Fruit fly (Drosophila melanogaster) whole organism, adult: ENCODE data around the gene Cpr62Ba.

Experiments
- CG11617 ChIP-seq: fragments of 200-800 bp; sonication (Bioruptor generic); optimal IDR thresholded peaks from 2 replicates; lab custom pipeline; 2017; ENCODE audit warnings: mild to moderate bottlenecking, missing biosample characterization, missing genetic modification reagents, missing genetic modification characterization
- CG12768 ChIP-seq: fragments of 200-800 bp; sonication (Bioruptor generic); optimal IDR thresholded peaks from 2 replicates; lab custom pipeline; 2017; ENCODE audit warnings: missing biosample characterization, missing genetic modification characterization, mild to moderate bottlenecking, moderate library complexity, missing genetic modification reagents
- CG14711 ChIP-seq: fragments of 200-800 bp; sonication (Bioruptor generic); optimal IDR thresholded peaks from 2 replicates; lab custom pipeline; 2018; ENCODE audit warnings: missing biosample characterization, mild to moderate bottlenecking, missing genetic modification characterization, moderate library complexity
- CG1620 ChIP-seq: fragments of 200-800 bp; sonication (Bioruptor generic); optimal IDR thresholded peaks from 2 replicates; lab custom pipeline; 2016; ENCODE audit warnings: missing biosample characterization, missing genetic modification characterization
- CG33017 ChIP-seq: fragments of 200-800 bp; sonication (Bioruptor generic); optimal IDR thresholded peaks from 2 replicates; lab custom pipeline; 2018; ENCODE audit warnings: missing biosample characterization, mild to moderate bottlenecking, missing genetic modification characterization, moderate library complexity
- CG5204 ChIP-seq: fragments of 200-800 bp; sonication (Bioruptor generic); optimal IDR thresholded peaks from 2 replicates; lab custom pipeline; 2016; ENCODE audit warnings: missing biosample characterization, missing genetic modification characterization
- CG7045 ChIP-seq: fragments of 200-800 bp; sonication (Bioruptor generic); optimal IDR thresholded peaks from 2 replicates; lab custom pipeline; 2017; ENCODE audit warnings: missing biosample characterization, mild to moderate bottlenecking, missing genetic modification characterization
- CG7101 ChIP-seq: fragments of 200-800 bp; sonication (Bioruptor generic); optimal IDR thresholded peaks from 2 replicates; lab custom pipeline; 2018; ENCODE audit warnings: missing biosample characterization, mild to moderate bottlenecking, missing genetic modification characterization, moderate library complexity
- Clk ChIP-seq: fragments of 200-800 bp; sonication (Bioruptor generic); optimal IDR thresholded peaks from 2 replicates; lab custom pipeline; 2017; ENCODE audit warnings: missing biosample characterization, missing genetic modification characterization
- Crg-1 ChIP-seq: fragments of 200-800 bp; sonication (Bioruptor generic); optimal IDR thresholded peaks from 2 replicates; lab custom pipeline; 2016; ENCODE audit warnings: missing biosample characterization, missing genetic modification characterization
- Hr96 ChIP-seq: fragments of 200-800 bp; sonication (Bioruptor generic); optimal IDR thresholded peaks from 2 replicates; lab custom pipeline; 2016; ENCODE audit warnings: missing biosample characterization, missing genetic modification characterization
- Mnt ChIP-seq: fragments of 200-800 bp; sonication (Bioruptor generic); optimal IDR thresholded peaks from 2 replicates; lab custom pipeline; 2016; ENCODE audit warnings: missing biosample characterization, mild to moderate bottlenecking, missing genetic modification characterization
- bab1 ChIP-seq: fragments of 200-800 bp; sonication (Bioruptor generic); optimal IDR thresholded peaks from 3 replicates; lab custom pipeline; 2019; ENCODE audit warnings: missing biosample characterization, mild to moderate bottlenecking, missing genetic modification characterization, moderate library complexity
- cic ChIP-seq: fragments of 200-800 bp; sonication (Bioruptor generic); optimal IDR thresholded peaks from 2 replicates; lab custom pipeline; 2017; ENCODE audit warnings: missing biosample characterization, mild to moderate bottlenecking, missing genetic modification characterization, moderate library complexity
- cnc ChIP-seq, 2 experiments: fragments of >200 bp; optimal IDR thresholded peaks; 2 replicates each; lab custom pipeline; 2017
- kay ChIP-seq: fragments of 200-800 bp; sonication (Bioruptor generic); peaks from one replicate; lab custom pipeline; 2016; ENCODE audit warnings: missing biosample characterization, missing genetic modification characterization, borderline replicate concordance
- ovo ChIP-seq: fragments of 200-800 bp; sonication (Bioruptor generic); optimal IDR thresholded peaks from 2 replicates; lab custom pipeline; 2016; ENCODE audit warnings: missing biosample characterization, missing genetic modification characterization
- pad ChIP-seq: fragments of 200-800 bp; sonication (Bioruptor generic); optimal IDR thresholded peaks from 3 replicates; lab custom pipeline; 2017; ENCODE audit warnings: missing biosample characterization, missing genetic modification characterization, mild to moderate bottlenecking, moderate library complexity, missing genetic modification reagents
- tj ChIP-seq: fragments of 200-800 bp; sonication (Bioruptor generic); optimal IDR thresholded peaks from 3 replicates; lab custom pipeline; 2017; ENCODE audit warnings: missing biosample characterization, mild to moderate bottlenecking, missing genetic modification characterization, moderate library complexity
- toe ChIP-seq: fragments of 200-800 bp; sonication (Bioruptor generic); optimal IDR thresholded peaks from 2 replicates; lab custom pipeline; 2016; ENCODE audit warnings: missing biosample characterization, missing genetic modification characterization

The Cpr62Ba gene

DNA sequence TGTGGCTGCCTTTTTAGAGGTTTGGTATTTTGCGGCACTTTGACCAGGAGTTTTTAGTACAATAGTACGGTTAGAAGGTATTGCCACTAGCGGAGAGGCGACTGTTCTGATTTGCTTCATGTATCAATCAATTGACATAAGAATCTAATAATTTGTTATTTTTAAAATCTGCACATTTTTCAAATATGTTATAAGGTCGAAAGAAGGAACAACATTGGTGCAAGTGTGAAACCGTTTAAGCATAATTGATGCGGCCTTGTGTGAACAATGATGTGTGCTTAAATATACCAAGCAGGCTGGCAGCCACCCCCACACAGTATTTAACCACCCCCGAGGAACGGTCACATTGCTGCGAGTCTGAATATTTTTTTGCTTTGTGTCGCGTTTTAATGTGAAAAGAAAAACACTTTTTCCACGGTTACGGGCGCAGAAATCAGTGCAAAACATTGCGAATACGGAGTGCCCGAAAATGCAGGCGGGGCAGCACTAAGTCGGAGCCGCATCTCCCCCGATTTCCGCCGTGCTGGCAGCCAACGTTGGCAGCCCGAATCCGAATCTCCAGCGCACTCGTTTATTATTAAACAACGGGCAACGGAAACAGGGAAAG is 33.6 kb upstream of the Cpr62Ba start, which contains the start of the genes HBS1 and CG12025:
Gene HBS1 (minus strand): TSS at position 120 of the 607 bp plus-strand sequence.
Gene CG12025 (plus strand): TSS at position 310 of the 607 bp plus-strand sequence.
- TF ChIP-seq kay (GFP tag; lab: Kevin White, UChicago) (no peak), cnc (optimal IDR thresholded peaks at IDR 0.05; lab: Kevin White, UChicago) (no peak), cic (no peak), CG7045 (GFP tag; lab: Kevin White, UChicago) (peak; percentile 13), Clk (GFP tag; lab: Kevin White, UChicago) (no peak), CG1620 (GFP tag; lab: Kevin White, UChicago) (peak; percentile 52), CG7101 (tag; lab: Kevin White, UChicago) (peak; percentile 36), Crg-1 (GFP tag; lab: Kevin White, UChicago) (no peak), ovo (GFP tag; lab: Kevin White, UChicago) (peak; percentile 19), pad (GFP tag; lab: Kevin White, UChicago) (peak; percentile 18), CG12768 (GFP tag; lab: Kevin White, UChicago) (no peak), bab1 (GFP tag; lab: Kevin White, UChicago) (peak; percentile 38), CG5204 (GFP tag; lab: Kevin White, UChicago) (no peak), tj (GFP tag; lab: Kevin White, UChicago) (peak; percentile 25), toe (GFP tag; lab: Kevin White, UChicago) (peak; percentile 80), CG14711 (tag; lab: Kevin White, UChicago) (peak; percentile 62), Hr96 (GFP tag; lab: Kevin White, UChicago) (peak; percentile 58), Mnt (peak; percentile 51), CG33017 (tag; lab: Kevin White, UChicago) (peak; percentile 8), CG11617 (no peak)

DNA sequence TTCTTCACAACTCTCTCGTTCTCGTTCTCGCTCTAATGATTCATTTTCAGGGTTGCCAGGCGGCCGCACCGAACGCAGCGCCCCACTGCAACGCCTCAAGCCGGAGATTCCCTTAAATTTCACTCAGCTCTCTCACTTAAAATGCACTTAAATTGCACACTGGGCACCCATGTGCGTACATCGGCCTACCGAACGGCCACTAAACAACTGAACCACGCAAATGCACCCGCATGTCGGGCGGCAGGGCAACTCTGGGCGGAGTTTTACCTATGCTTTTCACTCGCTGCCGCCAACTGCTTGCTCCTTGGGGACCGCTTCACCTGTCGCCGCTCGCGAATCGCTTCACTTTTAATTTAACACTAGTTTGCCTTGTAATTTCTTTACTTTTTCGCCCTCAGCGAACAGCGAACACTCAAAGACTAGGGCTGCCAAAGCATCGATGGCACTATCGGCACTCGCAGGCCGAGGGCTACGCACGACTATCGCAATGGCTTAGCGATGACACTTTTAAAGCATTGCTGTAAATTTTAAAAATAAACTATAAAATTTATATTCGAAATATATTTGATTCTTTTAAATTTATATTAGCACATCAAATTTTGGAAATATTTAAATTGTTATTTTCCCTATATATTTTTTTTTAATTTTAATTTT is 30.3 kb upstream of the Cpr62Ba start, which contains the start of gene Rap1:
Gene Rap1 (minus strand): TSS at position 446 of the 654 bp plus-strand sequence.
- TF ChIP-seq CG11617 (peak; percentile 50), CG5204 (GFP tag; lab: Kevin White, UChicago) (no peak), cic (no peak), CG7045 (GFP tag; lab: Kevin White, UChicago) (peak; percentile 56), kay (GFP tag; lab: Kevin White, UChicago) (peak; percentile 79), bab1 (GFP tag; lab: Kevin White, UChicago) (peak; percentile 72), toe (GFP tag; lab: Kevin White, UChicago) (peak; percentile 67), CG12768 (GFP tag; lab: Kevin White, UChicago) (no peak), Mnt (no peak), CG1620 (GFP tag; lab: Kevin White, UChicago) (peak; percentile 32), Hr96 (GFP tag; lab: Kevin White, UChicago) (peak; percentile 64), cnc (optimal IDR thresholded peaks at IDR 0.05; lab: Kevin White, UChicago) (no peak), CG14711 (tag; lab: Kevin White, UChicago) (peak; percentile 95), pad (GFP tag; lab: Kevin White, UChicago) (peak; percentile 45), Clk (GFP tag; lab: Kevin White, UChicago) (peak; percentile 41), Crg-1 (GFP tag; lab: Kevin White, UChicago) (no peak), CG7101 (tag; lab: Kevin White, UChicago) (peak; percentile 3), tj (GFP tag; lab: Kevin White, UChicago) (peak; percentile 29), ovo (GFP tag; lab: Kevin White, UChicago) (peak; percentile 9), CG33017 (tag; lab: Kevin White, UChicago) (no peak)

DNA sequence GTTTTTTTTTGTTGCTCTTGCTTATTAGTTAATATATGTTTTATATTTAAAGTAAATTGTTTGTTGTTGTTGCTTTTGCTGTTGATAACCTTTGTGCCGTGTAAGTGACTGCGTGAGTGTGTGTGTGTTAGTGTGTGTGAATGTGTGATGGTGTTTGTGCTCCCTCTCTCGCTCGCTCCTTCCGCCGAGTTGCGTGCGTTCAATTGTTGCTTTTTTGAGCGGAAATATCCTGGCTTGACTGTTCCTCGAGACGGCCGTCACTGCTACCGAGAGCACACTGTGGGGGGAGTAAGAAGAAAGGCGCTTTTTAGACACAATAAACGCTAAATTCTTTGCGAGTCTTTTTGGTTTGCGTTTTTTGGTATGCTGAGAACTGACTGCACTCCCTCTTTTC is 29.8 kb upstream of the Cpr62Ba start:
- no peak for TF ChIP-seq Crg-1 (GFP tag; lab: Kevin White, UChicago)
- TF ChIP-seq bab1 (GFP tag; lab: Kevin White, UChicago), result peak; percentile 37
- no peak for TF ChIP-seq Clk (GFP tag; lab: Kevin White, UChicago)
- TF ChIP-seq ovo (GFP tag; lab: Kevin White, UChicago), result no peak
- no peak for TF ChIP-seq CG7101 (tag; lab: Kevin White, UChicago)
- no peak for TF ChIP-seq CG5204 (GFP tag; lab: Kevin White, UChicago)
- TF ChIP-seq CG7045 (GFP tag; lab: Kevin White, UChicago), result no peak
- no peak for TF ChIP-seq toe (GFP tag; lab: Kevin White, UChicago)
- no peak for TF ChIP-seq Mnt
- TF ChIP-seq kay (GFP tag; lab: Kevin White, UChicago), result no peak
- peak; percentile 13 for TF ChIP-seq cic
- no peak for TF ChIP-seq CG14711 (tag; lab: Kevin White, UChicago)
- TF ChIP-seq CG33017 (tag; lab: Kevin White, UChicago), result no peak
- no peak for TF ChIP-seq pad (GFP tag; lab: Kevin White, UChicago)
- TF ChIP-seq CG12768 (GFP tag; lab: Kevin White, UChicago), result peak; percentile 22
- no peak for TF ChIP-seq tj (GFP tag; lab: Kevin White, UChicago)
- TF ChIP-seq CG1620 (GFP tag; lab: Kevin White, UChicago), result no peak
- TF ChIP-seq cnc (optimal IDR thresholded peaks at IDR 0.05; lab: Kevin White, UChicago), result no peak
- TF ChIP-seq Hr96 (GFP tag; lab: Kevin White, UChicago), result no peak
- no peak for TF ChIP-seq CG11617

DNA sequence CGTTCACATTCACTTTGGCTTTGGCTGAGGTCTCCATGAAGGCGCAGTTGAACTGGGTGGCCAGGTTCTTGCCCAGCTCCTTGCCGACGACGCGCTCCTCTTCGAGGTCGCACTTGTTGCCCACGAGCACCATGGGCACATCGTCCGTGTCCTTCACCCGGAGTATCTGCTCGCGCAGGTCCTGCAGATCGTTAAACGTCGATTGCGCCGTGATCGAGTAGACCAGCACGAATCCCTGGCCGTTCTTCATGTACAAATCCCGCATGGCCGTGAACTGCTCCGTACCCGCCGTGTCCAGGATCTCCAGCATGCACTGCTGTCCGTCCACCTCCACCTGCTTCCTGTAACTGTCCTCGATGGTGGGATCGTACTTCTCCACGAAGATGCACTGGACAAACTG is 29.2 kb upstream of the Cpr62Ba start:
- TF ChIP-seq CG7101 (tag; lab: Kevin White, UChicago), result no peak
- TF ChIP-seq CG5204 (GFP tag; lab: Kevin White, UChicago), result no peak
- TF ChIP-seq CG11617, result no peak
- no peak for TF ChIP-seq bab1 (GFP tag; lab: Kevin White, UChicago)
- TF ChIP-seq CG12768 (GFP tag; lab: Kevin White, UChicago), result no peak

DNA sequence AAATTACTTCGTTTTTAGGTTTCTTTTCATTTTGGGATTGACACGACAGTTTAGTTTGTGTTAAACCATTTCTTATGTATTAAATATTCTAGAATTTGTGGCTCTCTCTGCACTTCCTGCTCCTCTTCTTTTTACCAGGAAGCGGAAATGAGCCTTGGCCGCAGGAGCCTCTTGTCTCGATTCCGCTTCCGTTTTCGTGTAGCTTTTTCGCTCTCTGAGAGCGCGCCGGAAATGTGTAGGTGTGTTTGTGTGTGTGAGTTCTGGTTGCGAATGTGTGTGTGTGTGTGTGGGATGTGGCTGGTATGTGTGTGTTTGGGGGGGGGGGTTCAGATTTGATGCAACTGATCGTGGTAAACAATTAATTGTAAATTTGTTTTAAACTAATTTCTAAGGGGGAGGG is 28.0 kb upstream of the Cpr62Ba start:
- TF ChIP-seq bab1 (GFP tag; lab: Kevin White, UChicago), result no peak
- no peak for TF ChIP-seq CG1620 (GFP tag; lab: Kevin White, UChicago)
- peak; percentile 19 for TF ChIP-seq CG11617
- TF ChIP-seq cnc (optimal IDR thresholded peaks at IDR 0.05; lab: Kevin White, UChicago), result no peak
